Worm (Caenorhabditis elegans) whole organism, young adult: ENCODE data around the gene K02F3.9.

Source experiments
- C06A6.2 ChIP-seq: fragments of 200-800 bp; sonication (Bioruptor generic); conservative IDR thresholded peaks from 2 replicates; pipeline ENCODE4 v1.3.6; 2022; ENCODE audit warnings: missing genetic modification characterization, missing compliant biosample characterization
- F49E8.2 ChIP-seq: sonication (generic microtip); optimal IDR thresholded peaks from 3 replicates; lab custom pipeline; 2017; ENCODE audit warnings: missing genetic modification characterization, mild to moderate bottlenecking, missing compliant biosample characterization, antibody characterized with exemption, moderate library complexity; ENCODE audit not compliant: insufficient read depth
- F57C9.4 ChIP-seq: sonication (generic microtip); optimal IDR thresholded peaks from 2 replicates; lab custom pipeline; 2017; ENCODE audit warnings: mild to moderate bottlenecking, missing genetic modification characterization, missing compliant biosample characterization
- Y53F4B.3 ChIP-seq: fragments of 200-800 bp; sonication (Bioruptor generic); IDR thresholded peaks from 2 replicates; pipeline ENCODE4 v1.3.6; 2022; ENCODE audit warnings: missing genetic modification reagents, missing genetic modification characterization, missing compliant biosample characterization
- Y53G8AR.9 ChIP-seq: fragments of 200-800 bp; sonication (Bioruptor generic); conservative IDR thresholded peaks from 2 replicates; pipeline ENCODE4 v1.3.6; 2022; ENCODE audit warnings: missing genetic modification reagents, missing genetic modification characterization, missing compliant biosample characterization
- Y56A3A.18 ChIP-seq: fragments of 200-800 bp; sonication (Bioruptor generic); IDR thresholded peaks from 2 replicates; pipeline ENCODE4 v1.3.6; 2022; ENCODE audit warnings: missing genetic modification reagents, missing genetic modification characterization, missing compliant biosample characterization
- Y79H2A.3 ChIP-seq: fragments of 200-800 bp; sonication (Bioruptor generic); conservative IDR thresholded peaks from 2 replicates; pipeline ENCODE4 v1.3.6; 2022; ENCODE audit warnings: missing genetic modification reagents, missing genetic modification characterization, missing compliant biosample characterization
- Y95B8A.8 ChIP-seq: fragments of 200-800 bp; sonication (Bioruptor generic); IDR thresholded peaks from 2 replicates; pipeline ENCODE4 v1.3.6; 2022; ENCODE audit warnings: missing genetic modification reagents, missing genetic modification characterization, missing compliant biosample characterization
- akir-1 ChIP-seq: fragments of 200-800 bp; sonication (Bioruptor generic); optimal IDR thresholded peaks from 2 replicates; lab custom pipeline; 2018; ENCODE audit warnings: mild to moderate bottlenecking, missing genetic modification characterization, moderate library complexity, missing compliant biosample characterization
- ama-1 ChIP-seq, 3 experiments: fragments of 150-350 bp in 1 of 3; sonication (generic microtip) in 2 of 3; optimal IDR thresholded peaks; 2 replicates each; lab custom pipeline; 2014 to 2018; ENCODE audit warnings: missing biosample characterization in 2 of 3, missing genetic modification characterization in 2 of 3, missing genetic modification reagents in 2 of 3
- aptf-3 ChIP-seq: fragments of 200-800 bp; sonication (Bioruptor generic); IDR thresholded peaks from 2 replicates; pipeline ENCODE4 v1.3.6; 2022; ENCODE audit warnings: missing genetic modification characterization, missing compliant biosample characterization
- attf-3 ChIP-seq: fragments of 200-800 bp; sonication (Bioruptor generic); conservative IDR thresholded peaks from 2 replicates; pipeline ENCODE4 v1.3.6; 2022; ENCODE audit warnings: missing genetic modification reagents, missing genetic modification characterization, missing compliant biosample characterization
- cebp-2 ChIP-seq: fragments of 200-800 bp; sonication (Bioruptor generic); IDR thresholded peaks from 2 replicates; pipeline ENCODE4 v1.3.6; 2022; ENCODE audit warnings: missing genetic modification characterization, missing compliant biosample characterization
- ceh-40 ChIP-seq: fragments of 200-800 bp; sonication (Bioruptor generic); IDR thresholded peaks from 2 replicates; pipeline ENCODE4 v1.3.6; 2022; ENCODE audit warnings: missing genetic modification characterization, missing compliant biosample characterization
- ceh-58 ChIP-seq: fragments of 200-800 bp; sonication (Bioruptor generic); IDR thresholded peaks from 2 replicates; pipeline ENCODE4 v1.3.6; 2022; ENCODE audit warnings: missing genetic modification characterization, missing compliant biosample characterization
- ceh-79 ChIP-seq: sonication (generic microtip); optimal IDR thresholded peaks from 2 replicates; lab custom pipeline; 2017; ENCODE audit warnings: mild to moderate bottlenecking, missing genetic modification characterization, missing compliant biosample characterization
- ceh-91 ChIP-seq: fragments of 200-800 bp; sonication (Bioruptor generic); IDR thresholded peaks from 2 replicates; pipeline ENCODE4 v1.3.6; 2022; ENCODE audit warnings: missing genetic modification reagents, missing genetic modification characterization, missing compliant biosample characterization
- egrh-3 ChIP-seq: fragments of 200-800 bp; sonication (Bioruptor generic); IDR thresholded peaks from 2 replicates; pipeline ENCODE4 v1.3.6; 2022; ENCODE audit warnings: missing genetic modification reagents, missing genetic modification characterization, missing compliant biosample characterization
- fkh-3 ChIP-seq: sonication (generic microtip); optimal IDR thresholded peaks from 2 replicates; lab custom pipeline; 2016; ENCODE audit warnings: mild to moderate bottlenecking, missing genetic modification characterization, missing compliant biosample characterization
- hlh-12 ChIP-seq: sonication (generic microtip); optimal IDR thresholded peaks from 2 replicates; lab custom pipeline; 2016; ENCODE audit warnings: missing genetic modification characterization, missing compliant biosample characterization
- lin-26 ChIP-seq: fragments of 200-800 bp; sonication (Bioruptor generic); IDR thresholded peaks from 2 replicates; pipeline ENCODE4 v1.3.6; 2022; ENCODE audit warnings: missing genetic modification reagents, missing genetic modification characterization, missing compliant biosample characterization
- lin-54 ChIP-seq: fragments of 200-800 bp; sonication (Bioruptor generic); optimal IDR thresholded peaks from 2 replicates; lab custom pipeline; 2018; ENCODE audit warnings: mild to moderate bottlenecking, missing genetic modification characterization, missing compliant biosample characterization
- lir-1 ChIP-seq: fragments of 200-800 bp; sonication (Bioruptor generic); conservative IDR thresholded peaks from 2 replicates; pipeline ENCODE4 v1.3.6; 2022; ENCODE audit warnings: missing genetic modification reagents, missing genetic modification characterization, missing compliant biosample characterization
- madf-3 ChIP-seq: fragments of 200-800 bp; sonication (Bioruptor generic); IDR thresholded peaks from 2 replicates; pipeline ENCODE4 v1.3.6; 2022; ENCODE audit warnings: missing genetic modification reagents, missing genetic modification characterization, missing compliant biosample characterization
- mel-28 ChIP-seq: sonication (generic microtip); optimal IDR thresholded peaks from 2 replicates; lab custom pipeline; 2016; ENCODE audit warnings: borderline replicate concordance, mild to moderate bottlenecking, missing genetic modification characterization, missing compliant biosample characterization
- mes-4 ChIP-seq: sonication (generic microtip); optimal IDR thresholded peaks from 2 replicates; lab custom pipeline; 2016; ENCODE audit warnings: missing genotype, missing genetic modification characterization, missing compliant biosample characterization
- mxl-1 ChIP-seq: sonication (generic microtip); optimal IDR thresholded peaks from 2 replicates; lab custom pipeline; 2016; ENCODE audit warnings: missing genetic modification characterization, missing compliant biosample characterization
- nhr-179 ChIP-seq: sonication (generic microtip); optimal IDR thresholded peaks from 2 replicates; lab custom pipeline; 2016; ENCODE audit warnings: mild to moderate bottlenecking, missing genetic modification characterization, missing compliant biosample characterization
- nhr-90 ChIP-seq: sonication (generic microtip); optimal IDR thresholded peaks from 2 replicates; lab custom pipeline; 2016; ENCODE audit warnings: missing genotype, mild to moderate bottlenecking, missing genetic modification characterization, missing compliant biosample characterization
- pbrm-1 ChIP-seq: fragments of 200-800 bp; sonication (Bioruptor generic); IDR thresholded peaks from 2 replicates; pipeline ENCODE4 v1.3.6; 2022; ENCODE audit warnings: missing genetic modification reagents, missing genetic modification characterization, missing compliant biosample characterization
- rec-8 ChIP-seq, 2 experiments: sonication (generic microtip); optimal IDR thresholded peaks; 2 replicates each; lab custom pipeline; 2016; ENCODE audit warnings: mild to moderate bottlenecking in 2 of 2, missing genetic modification characterization in 2 of 2, missing genetic modification reagents in 2 of 2, missing genotype in 2 of 2, missing biosample characterization in 1 of 2, missing compliant biosample characterization in 1 of 2, moderate library complexity in 1 of 2
- repo-1 ChIP-seq: sonication (generic microtip); optimal IDR thresholded peaks from 2 replicates; lab custom pipeline; 2017; ENCODE audit warnings: mild to moderate bottlenecking, missing genetic modification characterization, missing compliant biosample characterization
- sdz-38 ChIP-seq: sonication (generic microtip); optimal IDR thresholded peaks from 2 replicates; lab custom pipeline; 2016; ENCODE audit warnings: missing genotype, missing genetic modification characterization, missing compliant biosample characterization
- snpc-1.1 ChIP-seq: sonication (generic microtip); optimal IDR thresholded peaks from 2 replicates; lab custom pipeline; 2017; ENCODE audit warnings: missing genetic modification characterization, mild to moderate bottlenecking, missing compliant biosample characterization, antibody characterized with exemption, moderate library complexity, missing genotype, missing genetic modification reagents; ENCODE audit not compliant: insufficient read depth
- snpc-1.3 ChIP-seq: sonication (generic microtip); optimal IDR thresholded peaks from 2 replicates; lab custom pipeline; 2017; ENCODE audit warnings: missing genetic modification characterization, mild to moderate bottlenecking, missing compliant biosample characterization, antibody characterized with exemption, moderate library complexity, missing genotype, missing genetic modification reagents; ENCODE audit not compliant: insufficient read depth
- zfh-2 ChIP-seq: fragments of 200-800 bp; sonication (Bioruptor generic); conservative IDR thresholded peaks from 2 replicates; pipeline ENCODE4 v1.3.6; 2022; ENCODE audit warnings: missing genetic modification reagents, missing genetic modification characterization, missing compliant biosample characterization
- zim-3 ChIP-seq: sonication (generic microtip); optimal IDR thresholded peaks from 2 replicates; lab custom pipeline; 2017; ENCODE audit warnings: mild to moderate bottlenecking, missing genetic modification characterization, moderate library complexity, missing compliant biosample characterization

The K02F3.9 gene

DNA sequence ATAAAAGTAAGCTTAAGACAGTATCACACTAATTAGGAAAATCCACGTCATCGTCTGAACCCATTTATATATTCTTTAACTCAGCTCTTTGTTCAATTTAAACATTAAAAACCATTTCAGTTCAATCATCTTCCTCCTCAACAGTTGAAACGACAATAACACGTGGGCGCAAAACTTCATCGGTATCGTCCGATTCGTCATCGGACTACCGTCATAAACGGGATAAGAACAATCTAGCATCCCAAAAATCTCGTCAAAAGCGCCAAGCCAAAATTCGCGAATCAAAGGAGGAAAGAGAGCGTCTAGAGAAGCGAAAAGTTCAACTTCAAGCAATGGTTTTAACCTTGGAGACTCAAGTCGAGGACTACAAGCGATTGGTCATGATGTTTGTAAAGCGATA is 6.0 kb downstream of the K02F3.9 start:
- TF ChIP-seq mes-4 (tag; lab: Kevin White, UChicago) (no peak), C06A6.2 (GFP tag; lab: Robert Waterston, UW) (no peak), zim-3 (no peak), Y53F4B.3 (GFP tag; lab: Robert Waterston, UW) (no peak), ama-1 (optimal IDR thresholded peaks at IDR 0.05; lab: Kevin White, UChicago) (peak; percentile 80), ama-1 (GFP tag; optimal IDR thresholded peaks at IDR 0.05; lab: Kevin White, UChicago) (no peak), Y56A3A.18 (peak; percentile 39; the same call in 1 of the 2 replicates)

DNA sequence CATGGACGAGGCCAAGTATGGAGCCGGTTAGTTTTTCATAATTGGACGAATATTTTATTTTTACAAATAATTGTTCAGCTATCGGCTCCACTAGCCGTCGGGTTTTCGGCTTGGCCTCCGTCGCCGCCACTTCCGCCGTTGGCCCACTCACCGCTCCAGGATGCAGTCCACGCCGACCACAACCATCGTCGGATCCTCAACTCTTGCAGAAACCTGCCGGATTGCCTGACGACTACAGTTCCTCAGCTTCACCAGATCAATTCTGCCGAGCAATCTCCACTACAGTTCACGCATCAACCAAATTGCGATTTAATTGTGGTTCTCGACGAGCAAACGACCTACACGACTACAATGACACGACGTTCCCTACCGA is 6.7 kb downstream of the K02F3.9 start:
- TF ChIP-seq snpc-1.3 (tag; lab: Kevin White, UChicago) (no peak), cebp-2 (no peak), ceh-40 (GFP tag; lab: Robert Waterston, UW) (no peak), egrh-3 (GFP tag; lab: Robert Waterston, UW) (peak; percentile 24; the same call in 1 of the 2 replicates), nhr-179 (tag; lab: Kevin White, UChicago) (no peak), snpc-1.1 (no peak), Y53G8AR.9 (0 out of 2 replicates have a peak, but pooled peaks have one; percentile 11), ceh-91 (GFP tag; lab: Robert Waterston, UW) (no peak), pbrm-1 (GFP tag; lab: Robert Waterston, UW) (no peak), ama-1 (optimal IDR thresholded peaks at IDR 0.05; lab: Kevin White, UChicago) (peak; percentile 33), ama-1 (GFP tag; optimal IDR thresholded peaks at IDR 0.05; lab: Kevin White, UChicago) (no peak), Y95B8A.8 (GFP tag; lab: Robert Waterston, UW) (0 out of 2 replicates have a peak, but pooled peaks have one; percentile 45), madf-3 (peak; percentile 36; the same call in 1 of the 2 replicates), F49E8.2 (tag; lab: Kevin White, UChicago) (no peak), sdz-38 (tag; lab: Kevin White, UChicago) (no peak), aptf-3 (GFP tag; lab: Robert Waterston, UW) (no peak), ceh-58 (no peak), F57C9.4 (no peak), mxl-1 (no peak), lin-26 (GFP tag; lab: Robert Waterston, UW) (peak; percentile 18; the same call in 1 of the 2 replicates), lir-1 (GFP tag; lab: Robert Waterston, UW) (no peak), attf-3 (GFP tag; lab: Robert Waterston, UW) (no peak), lin-54 (GFP tag; lab: Kevin White, UChicago) (no peak), fkh-3 (tag; lab: Kevin White, UChicago) (no peak), repo-1 (no peak), Y79H2A.3 (GFP tag; lab: Robert Waterston, UW) (no peak), zfh-2 (GFP tag; lab: Robert Waterston, UW) (peak; percentile 82), rec-8 (tag; optimal IDR thresholded peaks at IDR 0.05; lab: Kevin White, UChicago) (no peak), mel-28 (tag; lab: Kevin White, UChicago) (no peak), ceh-79 (tag; lab: Kevin White, UChicago) (no peak), akir-1 (no peak), nhr-90 (tag; lab: Kevin White, UChicago) (no peak), hlh-12 (tag; lab: Kevin White, UChicago) (no peak)
